Fruit fly (Drosophila melanogaster) whole organism, embryonic: Measurements from ENCODE around the gene Hmr.

Source experiments
- Atf3 ChIP-seq: fragments of 200-800 bp; sonication (Bioruptor generic); optimal IDR thresholded peaks from 3 replicates; lab custom pipeline; 2016; ENCODE audit warnings: missing biosample characterization, missing genetic modification characterization
- BEAF-32 ChIP-seq: fragments of 200-800 bp; sonication (Bioruptor generic); optimal IDR thresholded peaks from 3 replicates; lab custom pipeline; 2017; ENCODE audit warnings: missing biosample characterization, missing genetic modification characterization, mild to moderate bottlenecking, moderate library complexity, missing genetic modification reagents
- BtbVII ChIP-seq: fragments of 200-800 bp; sonication (Bioruptor generic); optimal IDR thresholded peaks from 3 replicates; lab custom pipeline; 2017; ENCODE audit warnings: missing biosample characterization, mild to moderate bottlenecking, missing genetic modification characterization
- CG10267 ChIP-seq: fragments of 200-800 bp; sonication (Bioruptor generic); optimal IDR thresholded peaks from 2 replicates; lab custom pipeline; 2018; ENCODE audit warnings: missing biosample characterization, mild to moderate bottlenecking, missing genetic modification characterization, moderate library complexity
- CG10565 ChIP-seq: fragments of 200-800 bp; sonication (Bioruptor generic); optimal IDR thresholded peaks from 3 replicates; lab custom pipeline; 2016; ENCODE audit warnings: missing biosample characterization, mild to moderate bottlenecking, missing genetic modification characterization
- CG11085 ChIP-seq: fragments of 200-800 bp; sonication (Bioruptor generic); IDR thresholded peaks from 2 replicates; pipeline ENCODE4 v1.3.6; 2022; ENCODE audit warnings: missing biosample characterization, missing genetic modification characterization
- CG11456 ChIP-seq: fragments of 200-800 bp; sonication (Bioruptor generic); IDR thresholded peaks from 3 replicates; pipeline ENCODE4 v1.3.6; 2022; ENCODE audit warnings: missing biosample characterization, missing genetic modification characterization
- CG12071 ChIP-seq: fragments of 200-800 bp; sonication (Bioruptor generic); optimal IDR thresholded peaks from 3 replicates; lab custom pipeline; 2018; ENCODE audit warnings: missing biosample characterization, mild to moderate bottlenecking, missing genetic modification characterization
- CG12236 ChIP-seq: fragments of 200-800 bp; sonication (Bioruptor generic); optimal IDR thresholded peaks from 2 replicates; lab custom pipeline; 2016; ENCODE audit warnings: missing biosample characterization, missing genetic modification characterization
- CG18011 ChIP-seq: fragments of 200-800 bp; sonication (Bioruptor generic); optimal IDR thresholded peaks from 2 replicates; lab custom pipeline; 2017; ENCODE audit warnings: missing biosample characterization, missing genetic modification characterization, mild to moderate bottlenecking, moderate library complexity, missing genotype
- CG1832 ChIP-seq: fragments of 200-800 bp; sonication (Bioruptor generic); optimal IDR thresholded peaks from 2 replicates; lab custom pipeline; 2017; ENCODE audit warnings: missing biosample characterization, mild to moderate bottlenecking, missing genetic modification characterization, inconsistent platforms
- CG2678 ChIP-seq: fragments of 200-800 bp; sonication (Bioruptor generic); optimal IDR thresholded peaks from 3 replicates; lab custom pipeline; 2019; ENCODE audit warnings: missing biosample characterization, mild to moderate bottlenecking, missing genetic modification characterization, moderate library complexity
- CG31224 ChIP-seq: fragments of 200-800 bp; sonication (Bioruptor generic); IDR thresholded peaks from 2 replicates; pipeline ENCODE4 v1.3.6; 2022; ENCODE audit warnings: missing biosample characterization, missing genetic modification characterization
- CG32767 ChIP-seq: fragments of 200-800 bp; sonication (Bioruptor generic); IDR thresholded peaks from 2 replicates; pipeline ENCODE4 v1.3.6; 2022; ENCODE audit warnings: missing biosample characterization, missing genetic modification characterization
- CG3407 ChIP-seq: fragments of 200-800 bp; sonication (Bioruptor generic); optimal IDR thresholded peaks from 2 replicates; lab custom pipeline; 2018; ENCODE audit warnings: missing biosample characterization, mild to moderate bottlenecking, missing genetic modification characterization
- CG3726 ChIP-seq: fragments of 200-800 bp; sonication (Bioruptor generic); IDR thresholded peaks from 3 replicates; pipeline ENCODE4, ENCODE4 v1.3.6; 2022; ENCODE audit warnings: missing biosample characterization, missing genetic modification characterization
- CG6175 ChIP-seq: fragments of 200-800 bp; sonication (Bioruptor generic); IDR thresholded peaks from 3 replicates; pipeline ENCODE4 v1.3.6; 2022; ENCODE audit warnings: missing biosample characterization, missing genetic modification characterization
- CG6683 ChIP-seq: fragments of 200-800 bp; sonication (Bioruptor generic); optimal IDR thresholded peaks from 2 replicates; lab custom pipeline; 2017; ENCODE audit warnings: missing biosample characterization, mild to moderate bottlenecking, missing genetic modification characterization, missing genetic modification reagents
- CG9609 ChIP-seq: fragments of 200-800 bp; sonication (Bioruptor generic); optimal IDR thresholded peaks from 3 replicates; lab custom pipeline; 2016; ENCODE audit warnings: missing biosample characterization, missing genetic modification characterization
- CG9876 ChIP-seq: fragments of 200-800 bp; sonication (Bioruptor generic); optimal IDR thresholded peaks from 2 replicates; lab custom pipeline; 2016; ENCODE audit warnings: missing biosample characterization, missing genetic modification characterization
- CG9932 ChIP-seq: fragments of 200-800 bp; sonication (Bioruptor generic); IDR thresholded peaks from 2 replicates; pipeline ENCODE4 v1.3.6; 2022; ENCODE audit warnings: missing biosample characterization, missing genetic modification characterization
- CkIIα-i1 ChIP-seq: fragments of 200-800 bp; sonication (Bioruptor generic); IDR thresholded peaks from 2 replicates; pipeline ENCODE4 v1.3.6; 2022; ENCODE audit warnings: missing biosample characterization, missing genetic modification characterization
- Dek ChIP-seq: fragments of 200-800 bp; sonication (Bioruptor generic); optimal IDR thresholded peaks from 3 replicates; lab custom pipeline; 2019; ENCODE audit warnings: missing biosample characterization, mild to moderate bottlenecking, missing genetic modification characterization, moderate library complexity
- Gsc ChIP-seq: fragments of 200-800 bp; sonication (Bioruptor generic); IDR thresholded peaks from 2 replicates; pipeline ENCODE4 v1.3.6; 2022; ENCODE audit warnings: missing biosample characterization, missing genetic modification characterization
- Oaz ChIP-seq: fragments of 200-800 bp; sonication (Bioruptor generic); IDR thresholded peaks from 2 replicates; pipeline ENCODE4 v1.3.6; 2022; ENCODE audit warnings: missing biosample characterization, missing genetic modification characterization
- Opbp ChIP-seq: fragments of 200-800 bp; sonication (Bioruptor generic); IDR thresholded peaks from 3 replicates; pipeline ENCODE4 v1.3.6; 2022; ENCODE audit warnings: missing biosample characterization, missing genetic modification characterization; ENCODE audit not compliant: partially characterized antibody
- Pdp1 ChIP-seq, 2 experiments: fragments of 200-800 bp; sonication (Bioruptor generic); optimal IDR thresholded peaks; 3 replicates each; lab custom pipeline; 2016; ENCODE audit warnings: missing biosample characterization in 2 of 2, missing genetic modification characterization in 2 of 2, mild to moderate bottlenecking in 1 of 2, moderate library complexity in 1 of 2
- Ptx1 ChIP-seq: fragments of 200-800 bp; sonication (Bioruptor generic); IDR thresholded peaks from 2 replicates; pipeline ENCODE4 v1.3.6; 2022; ENCODE audit warnings: missing biosample characterization, missing genetic modification characterization
- Sry-β ChIP-seq: fragments of 200-800 bp; sonication (Bioruptor generic); optimal IDR thresholded peaks from 2 replicates; lab custom pipeline; 2018; ENCODE audit warnings: missing biosample characterization, mild to moderate bottlenecking, missing genetic modification characterization, moderate library complexity
- Ssrp ChIP-seq: fragments of 200-800 bp; sonication (Bioruptor generic); optimal IDR thresholded peaks from 2 replicates; lab custom pipeline; 2018; ENCODE audit warnings: missing biosample characterization, mild to moderate bottlenecking, missing genetic modification characterization, moderate library complexity
- TFAM ChIP-seq: fragments of 200-800 bp; sonication (Bioruptor generic); optimal IDR thresholded peaks from 2 replicates; lab custom pipeline; 2017; ENCODE audit warnings: missing biosample characterization, missing genetic modification characterization, inconsistent platforms
- ac ChIP-seq: fragments of 200-800 bp; sonication (Bioruptor generic); optimal IDR thresholded peaks from 3 replicates; lab custom pipeline; 2017; ENCODE audit warnings: missing biosample characterization, mild to moderate bottlenecking, missing genetic modification characterization
- chif ChIP-seq, 2 experiments: fragments of 200-800 bp; sonication (Bioruptor generic); optimal IDR thresholded peaks; 3 replicates each; lab custom pipeline; 2016; ENCODE audit warnings: missing biosample characterization in 2 of 2, missing genetic modification characterization in 2 of 2
- chn ChIP-seq: fragments of 200-800 bp; sonication (Bioruptor generic); optimal IDR thresholded peaks from 2 replicates; lab custom pipeline; 2016; ENCODE audit warnings: missing biosample characterization, missing genetic modification characterization
- ci ChIP-seq: fragments of 200-800 bp; sonication (Bioruptor generic); IDR thresholded peaks from 3 replicates; pipeline ENCODE4 v1.3.6; 2022; ENCODE audit warnings: missing biosample characterization, missing genetic modification characterization
- corto ChIP-seq: fragments of 200-800 bp; sonication (Bioruptor generic); optimal IDR thresholded peaks from 2 replicates; lab custom pipeline; 2016; ENCODE audit warnings: missing biosample characterization, mild to moderate bottlenecking, missing genetic modification characterization, moderate library complexity
- croc ChIP-seq: fragments of 200-800 bp; sonication (Bioruptor generic); conservative IDR thresholded peaks from 3 replicates; pipeline ENCODE4 v1.3.6; 2022; ENCODE audit warnings: missing biosample characterization, missing genetic modification characterization
- crp ChIP-seq, 2 experiments: fragments of 200-800 bp; sonication (Bioruptor generic); optimal IDR thresholded peaks; 2 replicates in 1 of 2; 3 replicates in 1 of 2; lab custom pipeline; 2017; ENCODE audit warnings: missing biosample characterization in 2 of 2, missing genetic modification characterization in 2 of 2, mild to moderate bottlenecking in 1 of 2, moderate library complexity in 1 of 2
- dmrt11E ChIP-seq: fragments of 200-800 bp; sonication (Bioruptor generic); optimal IDR thresholded peaks from 3 replicates; lab custom pipeline; 2018; ENCODE audit warnings: missing biosample characterization, mild to moderate bottlenecking, missing genetic modification characterization, moderate library complexity
- fd102C ChIP-seq: fragments of 200-800 bp; sonication (Bioruptor generic); optimal IDR thresholded peaks from 2 replicates; lab custom pipeline; 2018; ENCODE audit warnings: missing biosample characterization, mild to moderate bottlenecking, missing genetic modification characterization, moderate library complexity
- hkb ChIP-seq, 2 experiments: fragments of 200-800 bp in 1 of 2; fragments of >200 bp in 1 of 2; sonication (Bioruptor generic) in 1 of 2; IDR thresholded peaks in 1 of 2; optimal IDR thresholded peaks in 1 of 2; 2 replicates each; pipeline versions ENCODE4 v1.3.6 to Lab custom; 2017 to 2022; ENCODE audit warnings: missing biosample characterization in 1 of 2, missing genetic modification characterization in 1 of 2
- jumu ChIP-seq: fragments of 200-800 bp; sonication (Bioruptor generic); optimal IDR thresholded peaks from 3 replicates; lab custom pipeline; 2016; ENCODE audit warnings: missing biosample characterization, missing genetic modification characterization
- ken ChIP-seq: fragments of 200-800 bp; sonication (Bioruptor generic); IDR thresholded peaks from 3 replicates; pipeline ENCODE4 v1.3.6; 2022; ENCODE audit warnings: missing biosample characterization, missing genetic modification characterization
- klu ChIP-seq: fragments of 200-800 bp; sonication (Bioruptor generic); IDR thresholded peaks from 2 replicates; pipeline ENCODE4 v1.3.6; 2022; ENCODE audit warnings: missing biosample characterization, missing genetic modification characterization
- mam ChIP-seq: fragments of 200-800 bp; sonication (Bioruptor generic); optimal IDR thresholded peaks from 3 replicates; lab custom pipeline; 2016; ENCODE audit warnings: missing biosample characterization, missing genetic modification characterization
- pros ChIP-seq: fragments of 200-800 bp; sonication (Bioruptor generic); optimal IDR thresholded peaks from 3 replicates; lab custom pipeline; 2019; ENCODE audit warnings: missing biosample characterization, mild to moderate bottlenecking, missing genetic modification characterization, moderate library complexity
- repo ChIP-seq: fragments of 200-800 bp; sonication (Bioruptor generic); optimal IDR thresholded peaks from 2 replicates; lab custom pipeline; 2016; ENCODE audit warnings: missing biosample characterization, missing genetic modification characterization
- slp2 ChIP-seq: fragments of 200-800 bp; sonication (Bioruptor generic); optimal IDR thresholded peaks from 2 replicates; lab custom pipeline; 2016; ENCODE audit warnings: missing biosample characterization, missing genetic modification characterization

Gene Hmr

DNA sequence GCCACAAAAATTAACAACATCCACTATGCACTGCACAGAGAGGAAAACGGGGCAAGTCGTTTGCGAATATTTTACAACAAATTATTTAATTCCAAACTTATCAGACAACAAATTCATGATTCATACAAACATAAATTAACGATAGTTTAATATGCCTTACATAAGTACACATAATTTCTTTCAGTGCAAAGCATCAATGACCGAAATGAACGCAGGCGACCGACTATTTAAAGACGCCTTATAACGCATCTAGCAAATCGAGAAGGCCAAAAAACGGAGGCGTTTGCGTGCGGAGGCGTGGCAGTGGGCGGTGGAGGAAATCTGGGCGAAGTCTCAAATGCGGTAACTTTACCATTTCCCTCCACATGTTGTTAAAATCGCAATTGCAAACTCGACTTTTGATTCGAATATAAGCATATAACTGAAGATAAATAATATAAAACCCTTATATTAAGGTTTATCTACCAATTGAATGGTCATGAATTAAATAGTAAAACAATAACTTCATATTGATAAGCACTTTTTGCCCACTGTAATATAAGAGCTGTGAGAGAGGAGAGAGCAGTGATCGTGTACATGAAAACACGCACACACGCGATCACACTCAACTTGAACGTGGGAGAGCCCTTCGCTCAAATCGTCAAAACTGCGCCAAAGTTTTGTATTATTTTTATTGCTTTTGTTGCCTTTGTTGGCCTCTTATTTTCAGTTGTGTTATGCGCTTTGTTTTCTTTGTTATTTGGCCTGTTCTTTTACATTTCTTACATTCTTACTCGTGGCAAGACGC lies 48.4 kb downstream of the Hmr start (continued):
- peak; percentile 85 for TF ChIP-seq CG11456 (GFP tag; lab: Robert Waterston, UW)
- peak; percentile 86 for TF ChIP-seq repo (GFP tag; lab: Kevin White, UChicago)
- TF ChIP-seq chif (GFP tag; optimal IDR thresholded peaks at IDR 0.05; lab: Kevin White, UChicago), result peak; percentile 78 to 90
- peak; percentile 93 for TF ChIP-seq CG2678 (tag; lab: Kevin White, UChicago)
- TF ChIP-seq CG6175 (GFP tag; lab: Robert Waterston, UW), result peak; percentile 56
- peak; percentile 77 for TF ChIP-seq CG12236 (GFP tag; lab: Kevin White, UChicago)
- peak in 1 of 2 experiments; percentile 52 for TF ChIP-seq crp (GFP tag; optimal IDR thresholded peaks at IDR 0.05; lab: Kevin White, UChicago)
- peak; percentile 60 for TF ChIP-seq CG31224 (GFP tag; lab: Robert Waterston, UW)
- TF ChIP-seq Sry-β, result peak; percentile 45
- TF ChIP-seq CG10565 (GFP tag; lab: Kevin White, UChicago), result peak; percentile 44
- peak; percentile 94 for TF ChIP-seq ci
- peak; percentile 87 for TF ChIP-seq CG9609
- TF ChIP-seq CG9932, result peak; percentile 49
- TF ChIP-seq mam (GFP tag; lab: Kevin White, UChicago), result peak; percentile 80
- TF ChIP-seq Pdp1 (GFP tag; optimal IDR thresholded peaks at IDR 0.05; lab: Kevin White, UChicago), result peak; percentile 84 to 87
- peak; percentile 90 for TF ChIP-seq jumu (GFP tag; lab: Kevin White, UChicago)
- peak; percentile 80 for TF ChIP-seq CG10267 (tag; lab: Kevin White, UChicago)
- peak; percentile 93 for TF ChIP-seq Ptx1 (GFP tag; lab: Robert Waterston, UW)
- peak; percentile 89 for TF ChIP-seq chn (GFP tag; lab: Kevin White, UChicago)
- TF ChIP-seq Atf3 (GFP tag; lab: Kevin White, UChicago), result peak; percentile 85
- TF ChIP-seq ken (GFP tag; lab: Robert Waterston, UW), result peak; percentile 91
- no peak for TF ChIP-seq pros (GFP tag; lab: Kevin White, UChicago)
- TF ChIP-seq TFAM, result peak; percentile 33
- peak; percentile 74; the same call in 1 of the 2 replicates for TF ChIP-seq klu (GFP tag; lab: Robert Waterston, UW)
- peak; percentile 4 for TF ChIP-seq BEAF-32 (GFP tag; lab: Kevin White, UChicago)
- no peak for TF ChIP-seq CG1832 (GFP tag; lab: Kevin White, UChicago)
- TF ChIP-seq hkb (optimal IDR thresholded peaks at IDR 0.05; lab: Kevin White, UChicago), result no peak
- TF ChIP-seq hkb (GFP tag; IDR thresholded peaks at IDR 0.05; lab: Robert Waterston, UW), result peak; percentile 92
- peak; percentile 80 for TF ChIP-seq croc (GFP tag; lab: Robert Waterston, UW)
- peak; percentile 83 for TF ChIP-seq dmrt11E (tag; lab: Kevin White, UChicago)
- peak; percentile 81 for TF ChIP-seq Gsc
- TF ChIP-seq fd102C (GFP tag; lab: Kevin White, UChicago), result no peak
- TF ChIP-seq CG3407 (GFP tag; lab: Kevin White, UChicago), result peak; percentile 79
- peak; percentile 87 for TF ChIP-seq CG12071 (GFP tag; lab: Kevin White, UChicago)
- peak; percentile 76 for TF ChIP-seq Dek (tag; lab: Kevin White, UChicago)
- peak; percentile 86 for TF ChIP-seq CG32767 (GFP tag; lab: Robert Waterston, UW)
- TF ChIP-seq CG6683 (GFP tag; lab: Kevin White, UChicago), result peak; percentile 50
- no peak for TF ChIP-seq Opbp (GFP tag; lab: Robert Waterston, UW)
- TF ChIP-seq BtbVII (GFP tag; lab: Kevin White, UChicago), result peak; percentile 67
- peak; percentile 93 for TF ChIP-seq Ssrp (tag; lab: Kevin White, UChicago)
- peak; percentile 75 for TF ChIP-seq CkIIα-i1 (GFP tag; lab: Robert Waterston, UW)
- TF ChIP-seq CG9876 (GFP tag; lab: Kevin White, UChicago), result peak; percentile 78
- TF ChIP-seq CG11085 (GFP tag; lab: Robert Waterston, UW), result peak; percentile 47; the same call in 1 of the 2 replicates
- TF ChIP-seq slp2 (GFP tag; lab: Kevin White, UChicago), result peak; percentile 89
- TF ChIP-seq CG3726, result peak; percentile 83; the same call in 2 of the 3 replicates
- peak; percentile 66 for TF ChIP-seq CG18011
- TF ChIP-seq Oaz, result peak; percentile 82
- peak; percentile 6 for TF ChIP-seq ac (GFP tag; lab: Kevin White, UChicago)
- peak; percentile 31 for TF ChIP-seq corto (GFP tag; lab: Kevin White, UChicago)
